Worm (Caenorhabditis elegans) whole organism, midembryonic: ENCODE measurements around the gene srh-47.

Experiments
- T22C8.4 ChIP-seq: fragments of 200-800 bp; sonication (Bioruptor generic); IDR thresholded peaks from 2 replicates; pipeline ENCODE4 v1.3.6; 2022; ENCODE audit warnings: missing genetic modification characterization, missing compliant biosample characterization
- cog-1 ChIP-seq: sonication (generic microtip); optimal IDR thresholded peaks from 2 replicates; lab custom pipeline; 2016; ENCODE audit warnings: missing genetic modification characterization, missing compliant biosample characterization
- flt-1 ChIP-seq: fragments of 200-800 bp; sonication (Bioruptor generic); IDR thresholded peaks from 2 replicates; pipeline ENCODE4 v1.3.6; 2022; ENCODE audit warnings: missing genetic modification characterization, missing compliant biosample characterization
- klf-2 ChIP-seq: fragments of 200-800 bp; sonication (Bioruptor generic); conservative IDR thresholded peaks from 2 replicates; pipeline ENCODE4 v1.3.6; 2022; ENCODE audit warnings: missing genetic modification reagents, missing genetic modification characterization, missing compliant biosample characterization
- med-1 ChIP-seq: sonication (generic microtip); optimal IDR thresholded peaks from 2 replicates; lab custom pipeline; 2017; ENCODE audit warnings: missing genetic modification characterization, mild to moderate bottlenecking, missing compliant biosample characterization, antibody characterized with exemption, missing genetic modification reagents; ENCODE audit not compliant: insufficient read depth
- ref-1 ChIP-seq: fragments of 200-800 bp; sonication (Bioruptor generic); conservative IDR thresholded peaks from 2 replicates; pipeline ENCODE4 v1.3.6; 2022; ENCODE audit warnings: missing genetic modification reagents, missing genetic modification characterization, missing compliant biosample characterization
- tab-1 ChIP-seq: fragments of 200-800 bp; sonication (Bioruptor generic); IDR thresholded peaks from 2 replicates; pipeline ENCODE4 v1.3.6; 2022; ENCODE audit warnings: missing genetic modification characterization, missing compliant biosample characterization
- ztf-23 ChIP-seq: fragments of 200-800 bp; sonication (Bioruptor generic); IDR thresholded peaks from 2 replicates; pipeline ENCODE4 v1.3.6; 2022; ENCODE audit warnings: missing genetic modification reagents, missing genetic modification characterization, missing compliant biosample characterization
- ztf-29 ChIP-seq: fragments of 200-800 bp; sonication (Bioruptor generic); IDR thresholded peaks from 2 replicates; pipeline ENCODE4 v1.3.6; 2022; ENCODE audit warnings: missing genetic modification reagents, missing genetic modification characterization, missing compliant biosample characterization

Gene srh-47

DNA sequence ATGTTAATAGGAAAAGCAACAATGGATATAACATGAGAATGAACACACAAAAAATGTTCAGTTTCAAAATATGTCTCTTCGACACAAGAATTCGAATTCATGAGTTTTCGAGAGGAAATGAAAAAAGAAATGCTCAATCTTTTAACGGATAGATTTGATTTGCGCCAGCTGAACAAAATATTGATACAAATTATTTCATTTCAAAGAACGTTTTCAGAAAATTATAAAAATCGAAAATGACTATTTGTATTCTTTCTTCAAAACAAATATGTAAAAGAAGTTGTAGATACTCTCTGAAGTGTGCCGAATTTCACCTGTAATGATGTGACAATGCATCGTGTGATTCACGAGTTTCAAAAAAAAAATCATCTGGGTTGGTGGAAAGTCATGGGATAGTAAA is at the start of gene srh-47:
srh-47 (minus strand) TSS at position 101 of the 400 bp plus-strand sequence.
- no peak for TF ChIP-seq ref-1 (GFP tag; lab: Robert Waterston, UW)
- no peak for TF ChIP-seq ztf-29 (GFP tag; lab: Robert Waterston, UW)
- no peak for TF ChIP-seq ztf-23
- TF ChIP-seq med-1 (GFP tag; lab: Kevin White, UChicago), result no peak
- no peak for TF ChIP-seq tab-1 (GFP tag; lab: Robert Waterston, UW)
- no peak for TF ChIP-seq klf-2 (GFP tag; lab: Robert Waterston, UW)
- no peak for TF ChIP-seq cog-1 (tag; lab: Kevin White, UChicago)

DNA sequence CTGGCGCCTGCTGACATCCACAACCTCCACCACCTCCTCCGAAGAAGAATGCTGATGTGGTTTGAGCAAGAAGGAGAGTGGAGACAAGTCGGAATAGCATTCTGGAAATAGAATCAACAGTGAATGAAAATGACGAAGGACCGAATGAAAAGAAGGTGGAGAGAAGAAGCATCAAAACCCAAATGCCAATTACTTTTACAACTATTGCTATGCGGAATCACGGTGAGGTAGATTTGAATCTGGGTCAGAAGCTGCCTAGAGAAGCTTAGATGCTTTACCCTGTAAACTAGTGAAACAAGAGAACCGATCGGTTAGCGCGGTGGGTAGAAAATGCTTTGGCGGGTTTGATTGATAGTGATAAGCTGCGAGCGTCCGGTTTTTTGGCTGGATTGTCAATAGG is 46.5 kb upstream of the srh-47 start, which contains the start of gene grl-7:
grl-7 (minus strand) TSS at position 101 of the 400 bp plus-strand sequence.
- TF ChIP-seq cog-1 (tag; lab: Kevin White, UChicago) (no peak), ztf-29 (GFP tag; lab: Robert Waterston, UW) (no peak), ref-1 (GFP tag; lab: Robert Waterston, UW) (no peak)

DNA sequence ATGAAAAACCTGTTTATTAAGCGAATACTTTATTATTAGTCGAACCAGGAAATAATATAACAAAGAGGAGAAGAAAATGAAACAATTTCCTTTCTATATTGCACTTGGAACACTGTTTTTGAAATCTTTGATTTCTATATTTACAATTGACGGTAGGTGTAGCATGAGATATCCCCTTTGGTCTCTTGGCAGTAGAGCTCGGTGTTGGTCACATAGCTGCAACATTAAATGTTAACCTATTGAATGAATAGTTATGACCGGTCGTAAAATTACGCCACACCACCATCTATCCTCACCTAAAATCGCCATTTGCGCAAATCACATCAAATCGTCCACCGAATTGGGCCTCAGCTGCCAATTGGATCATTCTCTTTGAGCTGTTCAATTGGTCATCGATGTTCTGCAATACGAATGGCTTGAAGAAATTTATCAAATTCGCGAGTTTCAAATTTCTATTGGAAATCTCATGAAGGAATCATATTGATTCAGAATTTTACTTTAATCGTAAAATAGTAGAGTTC is 44.4 kb upstream of the srh-47 start:
- peak; percentile 53; the same call in 1 of the 2 replicates for TF ChIP-seq flt-1 (GFP tag; lab: Robert Waterston, UW)
- TF ChIP-seq T22C8.4, result no peak

DNA sequence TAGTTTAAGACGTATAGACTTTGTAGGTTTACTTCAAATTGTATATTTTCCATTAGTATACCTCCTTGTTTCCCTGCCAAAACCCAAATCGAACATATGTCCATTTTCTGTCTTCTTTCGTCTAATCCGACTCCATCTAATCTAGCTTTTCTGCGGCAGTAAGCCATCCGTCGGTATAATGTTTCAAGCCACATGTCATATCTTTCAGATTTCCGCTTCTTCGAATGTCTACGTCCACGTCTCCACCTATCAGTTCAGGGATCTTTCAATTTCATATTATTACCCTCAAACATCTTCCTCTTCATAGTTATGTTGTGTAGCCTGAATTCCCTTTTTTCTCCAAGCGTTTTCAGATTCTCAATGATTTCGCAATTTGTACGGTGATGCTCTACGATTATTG is 43.7 kb upstream of the srh-47 start:
- TF ChIP-seq med-1 (GFP tag; lab: Kevin White, UChicago) (no peak), ztf-29 (GFP tag; lab: Robert Waterston, UW) (no peak), ztf-23 (no peak), flt-1 (GFP tag; lab: Robert Waterston, UW) (no peak), T22C8.4 (no peak), cog-1 (tag; lab: Kevin White, UChicago) (no peak)

DNA sequence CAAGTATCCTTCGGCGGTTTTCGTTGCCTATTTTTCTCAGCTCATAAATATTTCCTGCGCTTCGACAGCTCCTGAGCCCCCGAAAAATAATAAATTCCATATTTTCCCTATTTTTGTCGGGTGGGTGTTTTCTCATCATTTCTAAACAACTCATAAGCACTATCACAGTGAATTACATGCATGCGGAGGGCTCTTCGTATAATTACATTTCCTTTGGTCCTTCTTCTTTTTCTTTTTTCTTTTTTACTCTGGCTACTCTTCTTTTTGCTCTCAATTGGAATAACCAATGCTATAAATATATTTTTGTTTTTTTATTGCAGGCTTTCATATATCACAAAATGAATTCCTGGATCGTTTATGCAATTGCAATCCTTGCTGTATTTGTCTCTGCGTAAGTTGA is 41.5 kb upstream of the srh-47 start, which contains the start of gene T02E9.5:
T02E9.5 (plus strand) TSS at position 321 of the 400 bp plus-strand sequence.
- TF ChIP-seq T22C8.4, result no peak

DNA sequence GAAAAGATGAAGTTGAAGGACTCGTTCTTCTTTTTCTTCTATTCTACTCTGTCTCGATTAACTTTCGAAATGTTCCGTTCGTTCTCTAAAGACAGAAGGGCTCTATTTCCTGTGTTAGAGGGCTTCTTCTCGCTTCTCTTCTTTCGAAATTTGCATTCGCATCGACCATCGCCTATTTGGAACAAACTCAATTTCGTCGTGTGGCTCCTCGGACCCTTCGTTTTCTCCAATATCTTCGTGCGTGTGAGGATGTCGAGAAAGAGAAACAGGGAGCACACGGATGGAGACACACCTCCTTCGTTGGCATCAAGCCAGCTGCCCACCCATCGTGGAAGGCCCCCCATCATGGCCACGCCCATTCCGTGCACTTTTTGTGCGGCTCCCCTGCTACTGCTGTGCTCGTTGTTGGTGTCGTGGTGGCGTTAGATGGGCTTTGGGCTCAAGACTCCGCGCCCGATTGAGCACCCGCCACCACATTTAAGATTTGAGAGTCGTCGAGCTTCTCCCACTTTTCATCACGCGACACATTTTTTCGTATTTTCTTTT is 40.8 kb upstream of the srh-47 start:
- TF ChIP-seq flt-1 (GFP tag; lab: Robert Waterston, UW) (no peak), klf-2 (GFP tag; lab: Robert Waterston, UW) (peak; percentile 62; the same call in 1 of the 2 replicates)

DNA sequence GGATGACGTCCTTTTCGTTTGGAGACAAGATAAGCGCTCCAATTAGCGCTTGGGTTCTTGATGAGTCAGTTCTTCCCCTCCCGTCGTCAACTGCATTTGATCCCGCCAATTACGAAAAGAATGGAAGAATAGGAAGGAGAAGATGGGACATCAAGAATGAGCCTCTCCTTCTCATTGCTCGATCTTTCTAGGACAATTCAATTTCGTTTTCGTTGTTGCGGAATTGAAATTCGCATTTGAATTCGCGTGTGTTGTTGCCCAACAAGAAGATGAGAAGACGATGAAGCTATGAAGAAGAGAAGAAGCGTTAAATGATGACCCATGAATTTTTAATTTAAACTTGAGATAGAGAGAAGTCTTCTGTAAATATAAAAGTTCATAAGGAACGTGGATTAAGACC is 36.4 kb upstream of the srh-47 start:
- TF ChIP-seq med-1 (GFP tag; lab: Kevin White, UChicago) (no peak), tab-1 (GFP tag; lab: Robert Waterston, UW) (no peak), klf-2 (GFP tag; lab: Robert Waterston, UW) (no peak), ztf-23 (no peak), flt-1 (GFP tag; lab: Robert Waterston, UW) (no peak), cog-1 (tag; lab: Kevin White, UChicago) (no peak), ref-1 (GFP tag; lab: Robert Waterston, UW) (no peak), ztf-29 (GFP tag; lab: Robert Waterston, UW) (no peak), T22C8.4 (no peak)

DNA sequence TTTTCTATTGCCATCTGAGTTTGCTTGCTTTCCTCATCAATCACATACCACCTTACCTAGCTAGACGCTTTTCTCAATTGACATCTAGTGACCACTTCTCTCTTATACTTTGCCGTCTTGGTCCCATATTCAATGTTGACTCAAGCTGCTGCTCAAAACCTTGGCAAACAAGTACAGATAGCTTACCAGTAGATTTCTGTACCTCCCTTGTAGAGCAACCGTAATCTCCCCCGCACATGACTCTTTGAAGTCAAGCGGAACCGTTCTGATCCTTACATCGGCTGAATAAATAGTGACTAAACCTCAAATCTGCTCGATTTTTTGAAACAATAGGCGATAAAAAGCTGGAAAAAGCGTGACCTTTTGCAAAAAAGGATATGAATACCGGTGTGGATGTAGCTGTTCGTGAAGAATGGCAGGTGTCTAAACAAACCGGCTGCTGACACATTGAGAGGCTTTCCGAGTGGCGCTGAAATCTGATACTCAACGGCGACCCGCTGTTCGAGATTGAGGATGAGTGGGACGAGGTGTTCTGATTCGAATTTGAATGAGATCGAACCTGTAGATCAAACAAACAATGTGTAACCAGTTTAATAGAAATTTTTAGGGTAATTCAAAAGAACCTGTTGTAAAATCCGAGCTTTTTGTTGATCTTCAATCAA is 35.4 kb upstream of the srh-47 start:
- TF ChIP-seq med-1 (GFP tag; lab: Kevin White, UChicago) (no peak), ztf-29 (GFP tag; lab: Robert Waterston, UW) (no peak), ref-1 (GFP tag; lab: Robert Waterston, UW) (no peak), T22C8.4 (no peak), tab-1 (GFP tag; lab: Robert Waterston, UW) (no peak), cog-1 (tag; lab: Kevin White, UChicago) (no peak), flt-1 (GFP tag; lab: Robert Waterston, UW) (no peak), ztf-23 (no peak), klf-2 (GFP tag; lab: Robert Waterston, UW) (no peak)

DNA sequence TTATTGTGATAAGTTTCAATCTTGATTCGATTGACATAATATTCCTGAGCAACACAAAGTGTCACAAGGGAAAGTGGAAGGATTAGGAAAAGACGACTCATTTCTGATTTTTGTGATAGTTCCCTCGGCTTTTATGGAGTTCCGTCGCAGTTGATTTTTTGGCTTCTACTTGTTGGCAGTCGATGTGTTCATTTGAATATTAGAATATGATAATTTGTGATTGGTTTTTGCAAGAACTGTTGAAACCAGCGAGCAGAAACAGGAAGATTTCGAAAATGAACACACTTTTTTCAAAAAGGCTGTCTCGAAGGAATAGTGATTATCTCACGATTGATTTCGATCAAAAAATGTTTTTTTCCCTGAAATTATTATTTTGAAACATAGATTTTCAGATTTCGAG is 33.8 kb upstream of the srh-47 start, which contains the start of gene T02E9.6:
T02E9.6 (minus strand) TSS at position 101 of the 400 bp plus-strand sequence.
- TF ChIP-seq ztf-23, result no peak
- TF ChIP-seq flt-1 (GFP tag; lab: Robert Waterston, UW), result no peak
- TF ChIP-seq tab-1 (GFP tag; lab: Robert Waterston, UW), result no peak
- no peak for TF ChIP-seq klf-2 (GFP tag; lab: Robert Waterston, UW)
- TF ChIP-seq med-1 (GFP tag; lab: Kevin White, UChicago), result no peak

DNA sequence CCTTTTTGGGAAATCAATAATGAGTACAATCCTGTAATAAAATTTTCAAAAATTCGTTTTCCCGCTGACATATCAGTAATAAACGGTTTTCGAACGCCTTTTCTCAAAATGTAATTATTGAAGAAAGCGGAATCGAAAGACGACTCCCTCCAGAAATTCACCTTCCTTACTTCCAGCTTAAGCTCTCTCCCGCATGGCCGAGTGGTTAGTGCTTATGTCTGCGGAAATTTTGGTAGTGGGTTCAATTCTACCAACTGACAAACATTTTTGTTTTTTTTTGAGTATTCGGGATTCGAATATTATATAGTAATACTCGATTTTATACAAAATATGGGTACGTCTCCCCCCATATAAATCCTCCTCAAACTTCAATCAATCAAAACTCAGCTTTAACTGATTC is 31.4 kb upstream of the srh-47 start:
- TF ChIP-seq T22C8.4 (peak; percentile 26; the same call in 1 of the 2 replicates), ztf-29 (GFP tag; lab: Robert Waterston, UW) (0 out of 2 replicates have a peak, but pooled peaks have one; percentile 41)

DNA sequence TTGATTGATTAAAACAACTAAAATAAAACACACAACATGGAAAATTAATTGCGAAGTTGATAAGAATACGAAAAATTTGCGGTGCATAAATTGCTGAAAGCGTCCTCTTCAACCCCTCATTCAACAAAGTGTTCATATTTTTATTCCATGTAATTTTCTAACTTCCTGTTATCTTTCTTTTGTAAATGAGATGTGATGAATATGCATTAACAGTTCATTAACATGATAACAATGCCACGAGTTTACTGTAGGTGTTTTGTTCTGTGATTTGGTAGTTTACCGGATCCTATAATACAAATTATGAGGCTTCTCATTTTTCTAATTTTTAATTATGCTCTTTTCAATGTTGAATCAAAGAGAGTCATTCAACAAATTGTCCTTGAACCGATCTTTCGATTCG is 28.7 kb upstream of the srh-47 start, which contains the start of gene F47G9.6:
F47G9.6 (plus strand) TSS at position 301 of the 400 bp plus-strand sequence.
- TF ChIP-seq flt-1 (GFP tag; lab: Robert Waterston, UW), result no peak
- no peak for TF ChIP-seq med-1 (GFP tag; lab: Kevin White, UChicago)
